Worm (Caenorhabditis elegans): ENCODE data around the gene dyf-18.

DNA sequence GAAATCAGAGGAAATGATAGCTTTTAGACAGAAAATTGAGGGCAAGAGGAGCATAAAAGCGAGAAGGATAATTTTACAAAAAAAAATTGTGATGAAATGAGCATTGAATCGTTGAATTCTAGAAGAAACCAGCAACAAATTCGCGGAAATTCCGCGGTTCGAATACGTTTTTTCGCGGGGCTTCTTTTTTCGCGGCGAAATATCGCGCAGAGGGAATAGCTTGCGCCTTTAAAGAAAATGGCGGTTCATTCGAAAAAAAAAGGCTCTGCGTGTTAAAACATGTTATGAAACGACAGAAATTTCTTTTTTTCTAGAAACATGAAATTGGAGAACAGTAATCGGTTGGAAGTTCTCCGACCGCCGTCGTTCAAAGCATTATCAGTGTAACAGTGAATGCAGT is 21.5 kb upstream of the dyf-18 start:
- TF ChIP-seq lim-6 (tag; optimal IDR thresholded peaks at IDR 0.05) (no peak), pat-9 (tag; optimal IDR thresholded peaks at IDR 0.05) (no peak)
